Fruit fly (Drosophila melanogaster) whole organism, embryonic: Measurements from ENCODE around the gene HtrA2.

Experiments used
- CG2129 ChIP-seq: fragments of 200-800 bp; sonication (Bioruptor generic); IDR thresholded peaks from 2 replicates; pipeline ENCODE4 v1.3.6; 2022; ENCODE audit warnings: missing biosample characterization, missing genetic modification characterization; ENCODE audit not compliant: partially characterized antibody
- abd-A ChIP-seq: fragments of 200-800 bp; sonication (Bioruptor generic); optimal IDR thresholded peaks from 3 replicates; lab custom pipeline; 2019; ENCODE audit warnings: missing biosample characterization, mild to moderate bottlenecking, missing genetic modification characterization, moderate library complexity

dm6 chr3R:14542038-14542437 is 30.5 kb upstream of the HtrA2 start:
- TF ChIP-seq CG2129 (no peak), abd-A (no peak)
